Worm (Caenorhabditis elegans) whole organism, L1 larva: ENCODE results near the gene F59A6.4.
A peak's percentile ranks its signal among the peaks of the same experiment; 100 is the strongest.

ENCODE experiments used
- C16A3.4 ChIP-seq: fragments of 150-350 bp; optimal IDR thresholded peaks from 2 replicates; lab custom pipeline; 2014; ENCODE audit warnings: missing biosample characterization, missing genetic modification characterization
- C34B4.2 ChIP-seq: sonication (generic microtip); optimal IDR thresholded peaks from 2 replicates; lab custom pipeline; 2017; ENCODE audit warnings: mild to moderate bottlenecking, missing genetic modification characterization, missing compliant biosample characterization
- Y116A8C.19 ChIP-seq: sonication (generic microtip); optimal IDR thresholded peaks from 2 replicates; lab custom pipeline; 2016; ENCODE audit warnings: missing compliant biosample characterization, missing genetic modification characterization, borderline replicate concordance
- aha-1 ChIP-seq: fragments of 150-350 bp; optimal IDR thresholded peaks from 2 replicates; lab custom pipeline; 2014; ENCODE audit warnings: missing biosample characterization, missing genetic modification characterization
- aly-2 ChIP-seq: fragments of 150-350 bp; optimal IDR thresholded peaks from 2 replicates; lab custom pipeline; 2014; ENCODE audit warnings: missing biosample characterization, missing genetic modification characterization
- ceh-8 ChIP-seq: fragments of 200-800 bp; sonication (Bioruptor generic); optimal IDR thresholded peaks from 2 replicates; lab custom pipeline; 2018; ENCODE audit warnings: mild to moderate bottlenecking, missing genetic modification characterization, moderate library complexity, missing compliant biosample characterization
- ceh-82 ChIP-seq, 3 experiments: fragments of 150-350 bp in 1 of 3; sonication (generic microtip) in 2 of 3; optimal IDR thresholded peaks; 2 replicates each; lab custom pipeline; 2014 to 2017; ENCODE audit warnings: missing biosample characterization in 3 of 3, missing genetic modification characterization in 3 of 3
- ces-1 ChIP-seq: fragments of 150-350 bp; optimal IDR thresholded peaks from 2 replicates; lab custom pipeline; 2014; ENCODE audit warnings: missing biosample characterization, missing genetic modification reagents, missing genetic modification characterization
- dpl-1 ChIP-seq, 3 experiments: fragments of 150-350 bp in 2 of 3; sonication (generic microtip) in 1 of 3; optimal IDR thresholded peaks; 2 replicates each; lab custom pipeline; 2014 to 2017; ENCODE audit warnings: missing biosample characterization in 3 of 3, missing genetic modification characterization in 3 of 3, missing genetic modification reagents in 3 of 3
- dsc-1 ChIP-seq: sonication (generic microtip); optimal IDR thresholded peaks from 2 replicates; lab custom pipeline; 2016; ENCODE audit warnings: mild to moderate bottlenecking, missing genetic modification characterization, missing compliant biosample characterization
- efl-1 ChIP-seq, 4 experiments: fragments of 150-350 bp; optimal IDR thresholded peaks in 3 of 4; peaks in 1 of 4; 1 replicate in 1 of 4; 2 replicates in 3 of 4; lab custom pipeline; 2014; ENCODE audit warnings: missing biosample characterization in 2 of 4, missing genetic modification characterization in 2 of 4, missing genetic modification reagents in 2 of 4
- egl-13 ChIP-seq: sonication (generic microtip); optimal IDR thresholded peaks from 2 replicates; lab custom pipeline; 2016; ENCODE audit warnings: missing genotype, missing genetic modification reagents, missing genetic modification characterization, missing compliant biosample characterization
- elt-3 ChIP-seq, 6 experiments: fragments of 150-350 bp in 1 of 6; sonication (generic microtip); optimal IDR thresholded peaks; 2 replicates each; lab custom pipeline; 2017 to 2018; ENCODE audit warnings: missing biosample characterization in 6 of 6, missing genetic modification characterization in 6 of 6, inconsistent platforms in 1 of 6
- ets-5 ChIP-seq: fragments of 200-800 bp; sonication (Bioruptor generic); IDR thresholded peaks from 2 replicates; pipeline ENCODE4 v1.3.6; 2022; ENCODE audit warnings: missing genetic modification characterization, missing compliant biosample characterization
- fkh-10 ChIP-seq: sonication (generic microtip); optimal IDR thresholded peaks from 2 replicates; lab custom pipeline; 2017; ENCODE audit warnings: missing biosample characterization, missing genetic modification reagents, missing genetic modification characterization
- fkh-4 ChIP-seq: sonication (generic microtip); optimal IDR thresholded peaks from 2 replicates; lab custom pipeline; 2016; ENCODE audit warnings: missing compliant biosample characterization, missing genetic modification characterization, borderline replicate concordance
- fos-1 ChIP-seq: fragments of 150-350 bp; optimal IDR thresholded peaks from 2 replicates; lab custom pipeline; 2014; ENCODE audit warnings: missing biosample characterization, missing genetic modification characterization
- grh-1 ChIP-seq: fragments of 200-800 bp; sonication (Bioruptor generic); IDR thresholded peaks from 2 replicates; pipeline ENCODE4 v1.3.6; 2022; ENCODE audit warnings: missing genetic modification reagents, missing genetic modification characterization, missing compliant biosample characterization
- hlh-4 ChIP-seq: sonication (generic microtip); optimal IDR thresholded peaks from 2 replicates; lab custom pipeline; 2016; ENCODE audit warnings: mild to moderate bottlenecking, missing genetic modification characterization, missing compliant biosample characterization
- hpl-2 ChIP-seq: fragments of 150-350 bp; optimal IDR thresholded peaks from 2 replicates; lab custom pipeline; 2014; ENCODE audit warnings: missing biosample characterization, missing genetic modification reagents, missing genetic modification characterization
- irx-1 ChIP-seq: sonication (generic microtip); optimal IDR thresholded peaks from 2 replicates; lab custom pipeline; 2016; ENCODE audit warnings: missing genetic modification characterization, missing compliant biosample characterization
- jun-1 ChIP-seq: fragments of 150-350 bp; optimal IDR thresholded peaks from 2 replicates; lab custom pipeline; 2014; ENCODE audit warnings: missing biosample characterization, missing genetic modification reagents, missing genetic modification characterization
- lin-13 ChIP-seq: fragments of 150-350 bp; optimal IDR thresholded peaks from 2 replicates; lab custom pipeline; 2014; ENCODE audit warnings: missing biosample characterization, missing genetic modification reagents, missing genetic modification characterization
- lin-14 ChIP-seq: fragments of 200-800 bp; sonication (Bioruptor generic); optimal IDR thresholded peaks from 2 replicates; lab custom pipeline; 2018; ENCODE audit warnings: mild to moderate bottlenecking, missing genetic modification characterization, moderate library complexity, missing compliant biosample characterization
- lin-39 ChIP-seq: fragments of 150-350 bp; optimal IDR thresholded peaks from 2 replicates; lab custom pipeline; 2014; ENCODE audit warnings: missing biosample characterization, missing genetic modification reagents, missing genetic modification characterization
- lir-3 ChIP-seq: sonication (generic microtip); optimal IDR thresholded peaks from 2 replicates; lab custom pipeline; 2016; ENCODE audit warnings: mild to moderate bottlenecking, missing genetic modification characterization, moderate library complexity, missing compliant biosample characterization; ENCODE audit not compliant: poor library complexity
- mab-9 ChIP-seq: fragments of 200-800 bp; sonication (Bioruptor generic); IDR thresholded peaks from 2 replicates; pipeline ENCODE4 v1.3.6; 2022; ENCODE audit warnings: missing genetic modification reagents, missing genetic modification characterization, missing compliant biosample characterization
- mdl-1 ChIP-seq, 2 experiments: fragments of 150-350 bp; optimal IDR thresholded peaks; 2 replicates each; lab custom pipeline; 2014 to 2017; ENCODE audit warnings: missing biosample characterization in 2 of 2, missing genetic modification characterization in 2 of 2, inconsistent platforms in 1 of 2
- mef-2 ChIP-seq: fragments of 150-350 bp; optimal IDR thresholded peaks from 2 replicates; lab custom pipeline; 2014; ENCODE audit warnings: missing biosample characterization, missing genetic modification characterization
- mep-1 ChIP-seq: fragments of 150-350 bp; optimal IDR thresholded peaks from 2 replicates; lab custom pipeline; 2014; ENCODE audit warnings: missing biosample characterization, missing genetic modification characterization
- nhr-11 ChIP-seq: fragments of 150-350 bp; optimal IDR thresholded peaks from 2 replicates; lab custom pipeline; 2014; ENCODE audit warnings: missing biosample characterization, missing genetic modification characterization
- nhr-19 ChIP-seq: fragments of 200-800 bp; sonication (Bioruptor generic); conservative IDR thresholded peaks from 2 replicates; pipeline ENCODE4 v1.3.6; 2022; ENCODE audit warnings: missing genetic modification characterization, missing compliant biosample characterization
- nhr-47 ChIP-seq: sonication (generic microtip); optimal IDR thresholded peaks from 2 replicates; lab custom pipeline; 2016; ENCODE audit warnings: mild to moderate bottlenecking, missing genetic modification characterization, moderate library complexity, missing compliant biosample characterization
- nhr-71 ChIP-seq: sonication (generic microtip); optimal IDR thresholded peaks from 2 replicates; lab custom pipeline; 2016; ENCODE audit warnings: mild to moderate bottlenecking, missing genetic modification characterization, moderate library complexity, missing compliant biosample characterization
- nhr-77 ChIP-seq: fragments of 150-350 bp; optimal IDR thresholded peaks from 2 replicates; lab custom pipeline; 2014; ENCODE audit warnings: missing biosample characterization, missing genetic modification characterization
- nhr-84 ChIP-seq: sonication (generic microtip); optimal IDR thresholded peaks from 2 replicates; lab custom pipeline; 2017; ENCODE audit warnings: missing biosample characterization, missing genetic modification characterization
- pax-3 ChIP-seq: fragments of 200-800 bp; sonication (Bioruptor generic); optimal IDR thresholded peaks from 2 replicates; lab custom pipeline; 2018; ENCODE audit warnings: mild to moderate bottlenecking, missing genetic modification characterization, moderate library complexity, missing compliant biosample characterization
- pqm-1 ChIP-seq: sonication (generic microtip); optimal IDR thresholded peaks from 3 replicates; lab custom pipeline; 2017; ENCODE audit warnings: missing biosample characterization, missing genetic modification characterization
- rnt-1 ChIP-seq: sonication (generic microtip); optimal IDR thresholded peaks from 2 replicates; lab custom pipeline; 2016; ENCODE audit warnings: mild to moderate bottlenecking, missing genetic modification characterization, moderate library complexity, missing compliant biosample characterization
- skn-1 ChIP-seq: fragments of 150-350 bp; optimal IDR thresholded peaks from 2 replicates; lab custom pipeline; 2014; ENCODE audit warnings: missing biosample characterization, missing genetic modification characterization
- snpc-4 ChIP-seq: fragments of 150-350 bp; optimal IDR thresholded peaks from 2 replicates; lab custom pipeline; 2014; ENCODE audit warnings: missing biosample characterization, missing genetic modification characterization
- sox-4 ChIP-seq: sonication (generic microtip); optimal IDR thresholded peaks from 2 replicates; lab custom pipeline; 2016; ENCODE audit warnings: missing genetic modification characterization, missing compliant biosample characterization
- sptf-1 ChIP-seq: fragments of 150-350 bp; optimal IDR thresholded peaks from 2 replicates; lab custom pipeline; 2014; ENCODE audit warnings: missing biosample characterization, missing genetic modification characterization
- swsn-7 ChIP-seq: sonication (generic microtip); optimal IDR thresholded peaks from 2 replicates; lab custom pipeline; 2016; ENCODE audit warnings: missing genetic modification characterization, missing compliant biosample characterization
- tbx-2 ChIP-seq: sonication (generic microtip); optimal IDR thresholded peaks from 2 replicates; lab custom pipeline; 2016; ENCODE audit warnings: missing genetic modification characterization, missing compliant biosample characterization
- tlp-1 ChIP-seq: fragments of 150-350 bp; optimal IDR thresholded peaks from 2 replicates; lab custom pipeline; 2014; ENCODE audit warnings: missing biosample characterization, missing genetic modification characterization
- unc-130 ChIP-seq: fragments of 150-350 bp; optimal IDR thresholded peaks from 2 replicates; lab custom pipeline; 2017; ENCODE audit warnings: missing biosample characterization, missing genetic modification characterization, inconsistent platforms
- unc-62 ChIP-seq: fragments of 150-350 bp; optimal IDR thresholded peaks from 2 replicates; lab custom pipeline; 2014; ENCODE audit warnings: missing biosample characterization, missing genetic modification reagents, missing genetic modification characterization
- unc-86 ChIP-seq: sonication (generic microtip); optimal IDR thresholded peaks from 2 replicates; lab custom pipeline; 2016; ENCODE audit warnings: missing genetic modification characterization, missing compliant biosample characterization
- xbp-1 ChIP-seq: sonication (generic microtip); optimal IDR thresholded peaks from 2 replicates; lab custom pipeline; 2016; ENCODE audit warnings: missing genetic modification characterization, missing compliant biosample characterization
- zip-4 ChIP-seq: fragments of 200-800 bp; sonication (Bioruptor generic); optimal IDR thresholded peaks from 2 replicates; lab custom pipeline; 2018; ENCODE audit warnings: mild to moderate bottlenecking, missing genetic modification characterization, moderate library complexity, missing compliant biosample characterization

F59A6.4 gene

DNA sequence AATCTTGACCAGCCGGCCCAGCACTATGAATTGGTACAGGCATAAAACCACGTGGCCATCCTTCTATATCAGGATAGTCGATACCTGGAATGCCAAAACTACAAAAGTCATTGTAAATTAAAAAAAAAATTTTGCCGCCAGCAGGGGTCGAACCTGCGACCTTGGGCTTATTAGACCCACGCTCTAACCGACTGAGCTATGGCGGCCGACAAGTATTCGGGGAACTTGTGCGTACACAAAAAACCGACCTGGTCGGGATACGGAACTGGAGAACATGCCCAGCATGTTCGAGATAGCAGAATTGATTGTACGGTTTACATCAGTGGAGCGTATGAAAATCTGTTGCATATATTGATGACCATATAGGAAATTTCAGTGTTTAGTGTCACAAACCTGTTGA lies 52.4 kb downstream of the F59A6.4 start (continued):
- TF ChIP-seq skn-1 (tag; lab: Kevin White, UChicago), result peak; percentile 43
- TF ChIP-seq ceh-8 (GFP tag; lab: Kevin White, UChicago), result no peak
- no peak for TF ChIP-seq egl-13 (tag; lab: Kevin White, UChicago)
- peak; percentile 59 for TF ChIP-seq swsn-7
- TF ChIP-seq mab-9 (GFP tag; lab: Robert Waterston, UW), result 0 out of 2 replicates have a peak, but pooled peaks have one; percentile 43
- peak; percentile 23 for TF ChIP-seq nhr-77 (tag; lab: Kevin White, UChicago)
- TF ChIP-seq hlh-4 (tag; lab: Kevin White, UChicago), result no peak
- peak; percentile 41 to 67 for TF ChIP-seq efl-1 (optimal IDR thresholded peaks at IDR 0.05; lab: Kevin White, UChicago)
- peak; percentile 39 to 94 for TF ChIP-seq efl-1 (GFP tag; optimal IDR thresholded peaks at IDR 0.05 in 1 of 2; lab: Kevin White, UChicago)
- 0 out of 2 replicates have a peak, but pooled peaks have one; percentile 21 for TF ChIP-seq grh-1 (GFP tag; lab: Robert Waterston, UW)
- TF ChIP-seq pax-3 (tag; lab: Kevin White, UChicago), result peak; percentile 29
- TF ChIP-seq irx-1 (tag; lab: Kevin White, UChicago), result no peak
- peak in 2 of 3 experiments; percentile 11 for TF ChIP-seq ceh-82 (tag; optimal IDR thresholded peaks at IDR 0.05; lab: Kevin White, UChicago)
- TF ChIP-seq nhr-84 (tag; lab: Kevin White, UChicago), result no peak
- TF ChIP-seq mdl-1 (tag; optimal IDR thresholded peaks at IDR 0.05; lab: Kevin White, UChicago), result peak in 1 of 2 experiments; percentile 60
- peak; percentile 70 for TF ChIP-seq nhr-47 (tag; lab: Kevin White, UChicago)
- TF ChIP-seq lir-3 (tag; lab: Kevin White, UChicago), result peak; percentile 38
- TF ChIP-seq sptf-1 (tag; lab: Kevin White, UChicago), result no peak
- TF ChIP-seq fkh-10 (GFP tag; lab: Kevin White, UChicago), result no peak
- peak; percentile 85 for TF ChIP-seq rnt-1 (tag; lab: Kevin White, UChicago)
- no peak for TF ChIP-seq fkh-4 (tag; lab: Kevin White, UChicago)
- TF ChIP-seq jun-1 (tag; lab: Kevin White, UChicago), result no peak
- TF ChIP-seq nhr-19, result peak; percentile 76
- TF ChIP-seq Y116A8C.19 (tag; lab: Kevin White, UChicago), result no peak
- TF ChIP-seq unc-130 (tag; lab: Kevin White, UChicago), result peak; percentile 38
- no peak for TF ChIP-seq ets-5 (GFP tag; lab: Robert Waterston, UW)
- no peak for TF ChIP-seq unc-62 (GFP tag; lab: Kevin White, UChicago)
- TF ChIP-seq pqm-1 (tag; lab: Kevin White, UChicago), result no peak
- TF ChIP-seq tbx-2 (tag; lab: Kevin White, UChicago), result peak; percentile 54
- no peak for TF ChIP-seq C34B4.2 (tag; lab: Kevin White, UChicago)
- no peak for TF ChIP-seq tlp-1 (tag; lab: Kevin White, UChicago)
- peak in 1 of 6 experiments; percentile 59 for TF ChIP-seq elt-3 (tag; optimal IDR thresholded peaks at IDR 0.05; lab: Kevin White, UChicago)
- peak; percentile 32 for TF ChIP-seq zip-4 (GFP tag; lab: Kevin White, UChicago)
- TF ChIP-seq xbp-1 (tag; lab: Kevin White, UChicago), result peak; percentile 49
- TF ChIP-seq ces-1 (GFP tag; lab: Kevin White, UChicago), result no peak
- TF ChIP-seq fos-1 (tag; lab: Kevin White, UChicago), result peak; percentile 29
- TF ChIP-seq aly-2 (tag; lab: Kevin White, UChicago), result no peak
- no peak for TF ChIP-seq lin-39
- no peak for TF ChIP-seq mef-2 (tag; lab: Kevin White, UChicago)
- TF ChIP-seq lin-14 (GFP tag; lab: Kevin White, UChicago), result peak; percentile 53
- TF ChIP-seq lin-13 (GFP tag; lab: Kevin White, UChicago), result peak; percentile 62
- TF ChIP-seq C16A3.4 (tag; lab: Kevin White, UChicago), result peak; percentile 44
- TF ChIP-seq aha-1, result no peak
- TF ChIP-seq dsc-1 (tag; lab: Kevin White, UChicago), result peak; percentile 52
- TF ChIP-seq mep-1, result peak; percentile 67
- peak; percentile 98 for TF ChIP-seq snpc-4
- TF ChIP-seq sox-4 (tag; lab: Kevin White, UChicago), result no peak
- TF ChIP-seq dpl-1 (GFP tag; optimal IDR thresholded peaks at IDR 0.05; lab: Kevin White, UChicago), result peak; percentile 31 to 47 (median 44)
- TF ChIP-seq hpl-2 (GFP tag; lab: Kevin White, UChicago), result no peak
- TF ChIP-seq unc-86 (tag; lab: Kevin White, UChicago), result no peak
- peak; percentile 74 for TF ChIP-seq nhr-71 (tag; lab: Kevin White, UChicago)
- TF ChIP-seq nhr-11, result no peak
